Worm (Caenorhabditis elegans): ENCODE measurements around the gene Y47D7A.17.

- no peak for TF ChIP-seq unc-120 (tag; optimal IDR thresholded peaks at IDR 0.05; ENCODE audit: poor library complexity, severe bottlenecking)
- TF ChIP-seq lin-13 (tag; optimal IDR thresholded peaks at IDR 0.05) = no peak
- TF ChIP-seq cnd-1 (tag; optimal IDR thresholded peaks at IDR 0.05) = no peak
- TF ChIP-seq ztf-11 (tag; optimal IDR thresholded peaks at IDR 0.05) = no peak
Measured at ce11 chrV:4382298-4382697, 29.3 kb downstream of the Y47D7A.17 start, which contains the start of gene F13A2.1.

All from whole organism, mixed stage, embryonic.